Worm (Caenorhabditis elegans) whole organism, mixed stage, embryonic: Measurements from ENCODE around the gene B0564.2.

ENCODE experiments used
- M03D4.4 ChIP-seq: sonication (generic microtip); optimal IDR thresholded peaks from 2 replicates; lab custom pipeline; 2017; ENCODE audit warnings: mild to moderate bottlenecking, missing genetic modification characterization, missing compliant biosample characterization
- bed-3 ChIP-seq: fragments of 200-800 bp; sonication (Bioruptor generic); optimal IDR thresholded peaks from 3 replicates; lab custom pipeline; 2018; ENCODE audit warnings: mild to moderate bottlenecking, missing genetic modification characterization, moderate library complexity, missing compliant biosample characterization
- cnd-1 ChIP-seq: fragments of 200-800 bp; sonication (Bioruptor generic); optimal IDR thresholded peaks from 2 replicates; lab custom pipeline; 2018; ENCODE audit warnings: mild to moderate bottlenecking, missing genetic modification characterization, missing compliant biosample characterization
- elt-3 ChIP-seq: fragments of 150-350 bp; optimal IDR thresholded peaks from 2 replicates; lab custom pipeline; 2014; ENCODE audit warnings: missing biosample characterization, missing genetic modification characterization
- flh-1 ChIP-seq: fragments of 200-800 bp; sonication (Bioruptor generic); optimal IDR thresholded peaks from 2 replicates; lab custom pipeline; 2018; ENCODE audit warnings: mild to moderate bottlenecking, missing genetic modification characterization, moderate library complexity, missing compliant biosample characterization
- lsy-2 ChIP-seq: fragments of 150-350 bp; optimal IDR thresholded peaks from 2 replicates; lab custom pipeline; 2014; ENCODE audit warnings: missing biosample characterization, missing genetic modification characterization
- mep-1 ChIP-seq: fragments of 150-350 bp; optimal IDR thresholded peaks from 2 replicates; lab custom pipeline; 2017; ENCODE audit warnings: missing biosample characterization, missing genetic modification reagents, missing genetic modification characterization, inconsistent platforms
- nhr-12 ChIP-seq: fragments of 150-350 bp; optimal IDR thresholded peaks from 2 replicates; lab custom pipeline; 2014; ENCODE audit warnings: missing biosample characterization, missing genetic modification characterization
- nhr-237 ChIP-seq: fragments of 150-350 bp; optimal IDR thresholded peaks from 2 replicates; lab custom pipeline; 2014; ENCODE audit warnings: missing biosample characterization, missing genetic modification characterization
- nhr-28 ChIP-seq: fragments of 150-350 bp; optimal IDR thresholded peaks from 2 replicates; lab custom pipeline; 2014; ENCODE audit warnings: missing biosample characterization, missing genetic modification characterization
- pha-4 ChIP-seq: fragments of 150-350 bp; optimal IDR thresholded peaks from 2 replicates; lab custom pipeline; 2018; ENCODE audit warnings: missing biosample characterization, missing genetic modification reagents, missing genetic modification characterization
- snpc-4 ChIP-seq: fragments of 150-350 bp; optimal IDR thresholded peaks from 2 replicates; lab custom pipeline; 2014; ENCODE audit warnings: missing biosample characterization, missing genetic modification characterization
- unc-39 ChIP-seq: fragments of 150-350 bp; optimal IDR thresholded peaks from 2 replicates; lab custom pipeline; 2014; ENCODE audit warnings: missing biosample characterization, missing genetic modification characterization
- ztf-11 ChIP-seq: fragments of 150-350 bp; optimal IDR thresholded peaks from 2 replicates; lab custom pipeline; 2014; ENCODE audit warnings: missing biosample characterization, missing genetic modification characterization

ce11 chrIV:13095462-13095861 lies 12.0 kb upstream of the B0564.2 start, which contains the start of gene rfc-3:
- no peak for TF ChIP-seq nhr-237
- no peak for TF ChIP-seq nhr-12 (tag; lab: Kevin White, UChicago)
- no peak for TF ChIP-seq mep-1 (tag; lab: Kevin White, UChicago)
- TF ChIP-seq pha-4 = no peak
- TF ChIP-seq flh-1 = no peak
- no peak for TF ChIP-seq cnd-1 (tag; lab: Kevin White, UChicago)
- TF ChIP-seq nhr-28 = no peak
- no peak for TF ChIP-seq M03D4.4 (tag; lab: Kevin White, UChicago)
- TF ChIP-seq ztf-11 = no peak
- TF ChIP-seq elt-3 (tag; lab: Kevin White, UChicago) = no peak
- no peak for TF ChIP-seq lsy-2 (tag; lab: Kevin White, UChicago)
- TF ChIP-seq snpc-4 (tag; lab: Kevin White, UChicago) = no peak
- no peak for TF ChIP-seq unc-39 (tag; lab: Kevin White, UChicago)
- TF ChIP-seq bed-3 (GFP tag; lab: Kevin White, UChicago) = no peak
